Fruit fly (Drosophila melanogaster) whole organism, pupa: ENCODE measurements around the gene lectin-29Ca.

Source experiments
- CG13204 ChIP-seq: fragments of 200-800 bp; sonication (Bioruptor generic); optimal IDR thresholded peaks from 2 replicates; lab custom pipeline; 2018; ENCODE audit warnings: missing biosample characterization, mild to moderate bottlenecking, missing genetic modification characterization, moderate library complexity
- CG34367 ChIP-seq: fragments of 200-800 bp; sonication (Bioruptor generic); optimal IDR thresholded peaks from 2 replicates; lab custom pipeline; 2018; ENCODE audit warnings: missing biosample characterization, mild to moderate bottlenecking, missing genetic modification characterization
- CG4496 ChIP-seq: fragments of 200-800 bp; sonication (Bioruptor generic); IDR thresholded peaks from 3 replicates; pipeline ENCODE4 v1.3.6; 2022; ENCODE audit warnings: missing biosample characterization, missing genetic modification characterization
- CG8159 ChIP-seq: fragments of 200-800 bp; sonication (Bioruptor generic); optimal IDR thresholded peaks from 3 replicates; lab custom pipeline; 2018; ENCODE audit warnings: missing biosample characterization, mild to moderate bottlenecking, missing genetic modification characterization, moderate library complexity
- CG9948 ChIP-seq: fragments of 200-800 bp; sonication (Bioruptor generic); optimal IDR thresholded peaks from 2 replicates; lab custom pipeline; 2018; ENCODE audit warnings: missing biosample characterization, mild to moderate bottlenecking, missing genetic modification characterization, moderate library complexity
- D1 ChIP-seq: fragments of 200-800 bp; sonication (Bioruptor generic); optimal IDR thresholded peaks from 2 replicates; lab custom pipeline; 2018; ENCODE audit warnings: missing biosample characterization, mild to moderate bottlenecking, missing genetic modification characterization, moderate library complexity
- Ets98B ChIP-seq: fragments of 200-800 bp; sonication (Bioruptor generic); IDR thresholded peaks from 2 replicates; pipeline ENCODE4 v1.3.6; 2022; ENCODE audit warnings: missing biosample characterization, missing genetic modification characterization
- Pif1A ChIP-seq: fragments of 200-800 bp; sonication (Bioruptor generic); optimal IDR thresholded peaks from 3 replicates; lab custom pipeline; 2016; ENCODE audit warnings: missing biosample characterization, missing genetic modification characterization
- Pif1B ChIP-seq: fragments of 200-800 bp; sonication (Bioruptor generic); optimal IDR thresholded peaks from 3 replicates; lab custom pipeline; 2016; ENCODE audit warnings: missing biosample characterization, missing genetic modification characterization
- fd96Ca ChIP-seq: fragments of 200-800 bp; sonication (Bioruptor generic); IDR thresholded peaks from 3 replicates; pipeline ENCODE4 v1.3.6; 2022; ENCODE audit warnings: missing biosample characterization, missing genetic modification characterization
- rn ChIP-seq: fragments of 200-800 bp; sonication (Bioruptor generic); IDR thresholded peaks from 2 replicates; pipeline ENCODE4 v1.3.6; 2022; ENCODE audit warnings: missing biosample characterization, missing genetic modification characterization

DNA sequence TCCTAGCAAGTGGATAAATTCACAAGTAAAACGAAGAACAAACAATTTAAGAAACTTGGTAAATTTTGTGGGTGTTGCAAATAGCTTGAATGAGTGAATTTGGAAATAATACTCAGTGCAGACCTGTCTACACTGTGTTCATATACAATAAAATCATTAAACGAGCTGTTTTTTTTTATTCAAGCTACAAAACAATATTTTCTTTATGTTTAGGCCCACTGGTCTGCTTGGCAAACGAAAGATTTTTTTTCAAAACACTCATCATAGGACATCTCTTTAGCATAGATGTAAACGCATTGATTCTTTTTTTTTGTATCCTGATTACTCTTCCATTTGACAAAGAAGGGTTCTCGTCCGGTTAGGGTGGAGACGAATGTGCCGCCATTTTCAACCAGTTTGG, 1.8 kb downstream of the lectin-29Ca start, which contains the start of gene CG42820:
- no peak for TF ChIP-seq CG9948 (tag; lab: Kevin White, UChicago)
- TF ChIP-seq Ets98B (GFP tag; lab: Robert Waterston, UW), result no peak
- no peak for TF ChIP-seq CG34367 (tag; lab: Kevin White, UChicago)
- TF ChIP-seq Pif1B (GFP tag; lab: Kevin White, UChicago), result no peak
- no peak for TF ChIP-seq Pif1A (GFP tag; lab: Kevin White, UChicago)
- no peak for TF ChIP-seq CG13204
- no peak for TF ChIP-seq CG8159
- no peak for TF ChIP-seq fd96Ca
- TF ChIP-seq D1 (tag; lab: Kevin White, UChicago), result no peak
- no peak for TF ChIP-seq rn (GFP tag; lab: Robert Waterston, UW)
- TF ChIP-seq CG4496 (GFP tag; lab: Robert Waterston, UW), result no peak
